Fruit fly (Drosophila melanogaster) whole organism, wandering third instar larva: ENCODE results near the gene gish.

Experiments
- Abd-B ChIP-seq: fragments of >200 bp; optimal IDR thresholded peaks from 2 replicates; lab custom pipeline; 2017; ENCODE audit warnings: missing biosample characterization, missing genetic modification characterization
- CG32264 ChIP-seq: fragments of 200-800 bp; sonication (Bioruptor generic); optimal IDR thresholded peaks from 2 replicates; lab custom pipeline; 2016; ENCODE audit warnings: missing biosample characterization, missing genetic modification characterization
- CG9705 ChIP-seq: fragments of 200-800 bp; sonication (Bioruptor generic); optimal IDR thresholded peaks from 2 replicates; lab custom pipeline; 2018; ENCODE audit warnings: missing biosample characterization, mild to moderate bottlenecking, missing genetic modification characterization
- CrebA ChIP-seq: fragments of 200-800 bp; sonication (Bioruptor generic); optimal IDR thresholded peaks from 2 replicates; lab custom pipeline; 2016; ENCODE audit warnings: missing biosample characterization, mild to moderate bottlenecking, missing genetic modification characterization, borderline replicate concordance
- Dfd ChIP-seq: fragments of >200 bp; optimal IDR thresholded peaks from 2 replicates; lab custom pipeline; 2017; ENCODE audit warnings: missing biosample characterization, missing genetic modification characterization
- Dif ChIP-seq: fragments of 200-275, 200-300 bp; sonication (Bioruptor generic); optimal IDR thresholded peaks from 2 replicates; lab custom pipeline; 2018; ENCODE audit warnings: missing biosample characterization, missing genetic modification characterization; ENCODE audit not compliant: partially characterized antibody
- GATAd ChIP-seq: sonication (Bioruptor generic); optimal IDR thresholded peaks from 2 replicates; lab custom pipeline; 2016; ENCODE audit warnings: missing biosample characterization, missing genetic modification characterization
- HLH106 ChIP-seq: fragments of 200-800 bp; optimal IDR thresholded peaks from 3 replicates; lab custom pipeline; 2019; ENCODE audit warnings: missing biosample characterization, mild to moderate bottlenecking, missing genetic modification characterization, moderate library complexity
- Hnf4 ChIP-seq: fragments of 200-800 bp; sonication (Bioruptor generic); optimal IDR thresholded peaks from 2 replicates; lab custom pipeline; 2016; ENCODE audit warnings: missing biosample characterization, mild to moderate bottlenecking, missing genetic modification characterization
- Hr78 ChIP-seq: fragments of >200 bp; optimal IDR thresholded peaks from 2 replicates; lab custom pipeline; 2017; ENCODE audit warnings: missing biosample characterization, missing genetic modification characterization
- Hr83 ChIP-seq: fragments of 200-300 bp; sonication (Bioruptor generic); optimal IDR thresholded peaks from 2 replicates; lab custom pipeline; 2016; ENCODE audit warnings: missing biosample characterization, mild to moderate bottlenecking, missing genetic modification characterization, moderate library complexity; ENCODE audit not compliant: poor library complexity, severe bottlenecking
- Jra ChIP-seq: sonication (Bioruptor generic); optimal IDR thresholded peaks from 2 replicates; lab custom pipeline; 2016; ENCODE audit warnings: missing biosample characterization, missing genetic modification characterization
- Mio ChIP-seq: sonication (Bioruptor generic); optimal IDR thresholded peaks from 2 replicates; lab custom pipeline; 2016; ENCODE audit warnings: missing biosample characterization, missing genetic modification characterization
- Myc ChIP-seq: fragments of >200 bp; optimal IDR thresholded peaks from 2 replicates; lab custom pipeline; 2017
- N ChIP-seq: fragments of >200 bp; optimal IDR thresholded peaks from 2 replicates; lab custom pipeline; 2018; ENCODE audit warnings: missing biosample characterization, missing external identifiers, missing genetic modification characterization
- OdsH ChIP-seq: fragments of 200-800 bp; sonication (Bioruptor generic); optimal IDR thresholded peaks from 2 replicates; lab custom pipeline; 2016; ENCODE audit warnings: missing biosample characterization, mild to moderate bottlenecking, missing genetic modification characterization
- Rel ChIP-seq, 2 experiments: fragments of 200-800 bp; sonication (Bioruptor generic) in 1 of 2; optimal IDR thresholded peaks; 2 replicates in 1 of 2; 3 replicates in 1 of 2; lab custom pipeline; 2016 to 2019; ENCODE audit warnings: mild to moderate bottlenecking in 2 of 2, missing biosample characterization in 2 of 2, missing genetic modification characterization in 2 of 2, moderate library complexity in 1 of 2
- Sp1 ChIP-seq: fragments of 200-800 bp; sonication (Bioruptor generic); optimal IDR thresholded peaks from 3 replicates; lab custom pipeline; 2019; ENCODE audit warnings: missing biosample characterization, mild to moderate bottlenecking, missing genetic modification characterization, moderate library complexity
- Vsx2 ChIP-seq: fragments of 200-300, 225-300 bp; sonication (Bioruptor generic); optimal IDR thresholded peaks from 2 replicates; lab custom pipeline; 2018; ENCODE audit warnings: missing biosample characterization, missing genetic modification characterization; ENCODE audit not compliant: partially characterized antibody
- br ChIP-seq: fragments of 200-800 bp; sonication (Bioruptor generic); optimal IDR thresholded peaks from 2 replicates; lab custom pipeline; 2016; ENCODE audit warnings: missing biosample characterization, missing genetic modification characterization
- brk ChIP-seq: fragments of 200-800 bp; sonication (Bioruptor generic); optimal IDR thresholded peaks from 2 replicates; lab custom pipeline; 2016; ENCODE audit warnings: missing biosample characterization, mild to moderate bottlenecking, missing genetic modification characterization
- dl ChIP-seq, 2 experiments: fragments of 175-275, 200-275 bp in 1 of 2; fragments of 200-275 bp in 1 of 2; sonication (Bioruptor generic); optimal IDR thresholded peaks; lab custom pipeline; 2018; ENCODE audit warnings: mild to moderate bottlenecking in 2 of 2, missing biosample characterization in 2 of 2, missing genetic modification characterization in 2 of 2, moderate library complexity in 2 of 2; ENCODE audit not compliant: partially characterized antibody in 2 of 2, insufficient read depth in 1 of 2
- dmrt93B ChIP-seq: fragments of 200-800 bp; sonication (Bioruptor generic); optimal IDR thresholded peaks from 2 replicates; lab custom pipeline; 2018; ENCODE audit warnings: missing biosample characterization, mild to moderate bottlenecking, missing genetic modification characterization
- dsf ChIP-seq: sonication (Bioruptor generic); optimal IDR thresholded peaks from 2 replicates; lab custom pipeline; 2016; ENCODE audit warnings: missing biosample characterization, missing genetic modification characterization, borderline replicate concordance
- ey ChIP-seq: fragments of 200-800 bp; sonication (Bioruptor generic); optimal IDR thresholded peaks from 2 replicates; lab custom pipeline; 2016; ENCODE audit warnings: missing biosample characterization, missing genetic modification characterization
- foxo ChIP-seq, 2 experiments: fragments of 200-800 bp; sonication (Bioruptor generic); optimal IDR thresholded peaks; 2 replicates in 1 of 2; 3 replicates in 1 of 2; lab custom pipeline; 2016 to 2017; ENCODE audit warnings: missing biosample characterization in 2 of 2, missing genetic modification characterization in 2 of 2
- fru ChIP-seq: fragments of 200-800 bp; sonication (Bioruptor generic); optimal IDR thresholded peaks from 3 replicates; lab custom pipeline; 2016; ENCODE audit warnings: missing biosample characterization, mild to moderate bottlenecking, missing genetic modification characterization
- h ChIP-seq: fragments of 200-800 bp; sonication (Bioruptor generic); optimal IDR thresholded peaks from 3 replicates; lab custom pipeline; 2016; ENCODE audit warnings: missing biosample characterization, mild to moderate bottlenecking, missing genetic modification characterization
- jim ChIP-seq: fragments of 175-275, 200-325 bp; sonication (Bioruptor generic); optimal IDR thresholded peaks from 2 replicates; lab custom pipeline; 2016; ENCODE audit warnings: missing biosample characterization, mild to moderate bottlenecking, missing genetic modification characterization
- lola ChIP-seq: fragments of >200 bp; optimal IDR thresholded peaks from 2 replicates; lab custom pipeline; 2017; ENCODE audit warnings: missing biosample characterization, missing genetic modification characterization
- pan ChIP-seq: fragments of >200 bp; optimal IDR thresholded peaks from 2 replicates; lab custom pipeline; 2017
- psq ChIP-seq: fragments of 200-800 bp; sonication (Bioruptor generic); optimal IDR thresholded peaks from 3 replicates; lab custom pipeline; 2017; ENCODE audit warnings: missing biosample characterization, mild to moderate bottlenecking, missing genetic modification characterization, moderate library complexity
- rgr ChIP-seq: fragments of 200-800 bp; sonication (Bioruptor generic); optimal IDR thresholded peaks from 3 replicates; lab custom pipeline; 2016; ENCODE audit warnings: missing biosample characterization, mild to moderate bottlenecking, missing genetic modification characterization
- sage ChIP-seq: fragments of 200-800 bp; sonication (Bioruptor generic); optimal IDR thresholded peaks from 2 replicates; lab custom pipeline; 2016; ENCODE audit warnings: missing biosample characterization, mild to moderate bottlenecking, missing genetic modification characterization
- sv ChIP-seq: fragments of 200-800 bp; sonication (Bioruptor generic); optimal IDR thresholded peaks from 3 replicates; lab custom pipeline; 2016; ENCODE audit warnings: missing biosample characterization, missing genetic modification characterization
- tai ChIP-seq: sonication (Bioruptor generic); optimal IDR thresholded peaks from 2 replicates; lab custom pipeline; 2016; ENCODE audit warnings: missing biosample characterization, missing genetic modification characterization
- usp ChIP-seq: fragments of >200 bp; optimal IDR thresholded peaks from 2 replicates; lab custom pipeline; 2017; ENCODE audit warnings: missing biosample characterization, missing genetic modification characterization
- woc ChIP-seq: sonication (Bioruptor generic); optimal IDR thresholded peaks from 2 replicates; lab custom pipeline; 2016; ENCODE audit warnings: missing biosample characterization, mild to moderate bottlenecking, missing genetic modification characterization

The gish gene

DNA sequence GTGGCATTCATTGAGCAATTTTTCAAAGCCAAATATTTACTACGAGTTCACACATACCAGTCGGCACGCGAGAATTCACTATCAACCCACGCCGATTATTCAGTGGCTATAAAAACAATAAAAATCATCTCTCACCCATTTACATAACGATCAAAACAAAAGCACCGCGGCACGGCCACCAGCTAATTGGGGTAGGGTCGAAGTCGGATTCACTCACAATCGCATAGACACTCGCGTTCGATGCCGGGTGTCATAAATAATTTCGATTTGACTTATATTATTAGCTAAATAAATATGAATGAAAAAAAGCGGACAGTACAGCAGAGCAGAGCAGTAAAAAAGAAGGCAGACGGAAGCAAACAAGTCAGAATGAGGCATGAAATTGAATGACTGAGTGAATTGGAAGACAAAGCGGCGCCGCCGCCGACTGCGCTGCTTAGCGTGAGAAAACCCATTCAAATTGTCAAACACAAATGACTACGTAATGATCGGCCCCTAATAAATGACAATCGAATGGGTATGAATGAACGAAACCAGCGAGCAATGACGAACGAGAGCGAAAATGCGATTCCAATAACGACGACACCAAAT is 42.1 kb upstream of the gish start:
- TF ChIP-seq pan (lab: Kevin White, UChicago) (no peak), N (GFP tag; lab: Kevin White, UChicago) (no peak), sv (GFP tag; lab: Kevin White, UChicago) (no peak), GATAd (no peak), Hnf4 (GFP tag; lab: Kevin White, UChicago) (peak; percentile 1), h (GFP tag; lab: Kevin White, UChicago) (peak; percentile 19), HLH106 (tag; lab: Kevin White, UChicago) (no peak), Rel (GFP tag; optimal IDR thresholded peaks at IDR 0.05; lab: Kevin White, UChicago) (no peak), Rel (tag; optimal IDR thresholded peaks at IDR 0.05; lab: Kevin White, UChicago) (peak; percentile 14)

DNA sequence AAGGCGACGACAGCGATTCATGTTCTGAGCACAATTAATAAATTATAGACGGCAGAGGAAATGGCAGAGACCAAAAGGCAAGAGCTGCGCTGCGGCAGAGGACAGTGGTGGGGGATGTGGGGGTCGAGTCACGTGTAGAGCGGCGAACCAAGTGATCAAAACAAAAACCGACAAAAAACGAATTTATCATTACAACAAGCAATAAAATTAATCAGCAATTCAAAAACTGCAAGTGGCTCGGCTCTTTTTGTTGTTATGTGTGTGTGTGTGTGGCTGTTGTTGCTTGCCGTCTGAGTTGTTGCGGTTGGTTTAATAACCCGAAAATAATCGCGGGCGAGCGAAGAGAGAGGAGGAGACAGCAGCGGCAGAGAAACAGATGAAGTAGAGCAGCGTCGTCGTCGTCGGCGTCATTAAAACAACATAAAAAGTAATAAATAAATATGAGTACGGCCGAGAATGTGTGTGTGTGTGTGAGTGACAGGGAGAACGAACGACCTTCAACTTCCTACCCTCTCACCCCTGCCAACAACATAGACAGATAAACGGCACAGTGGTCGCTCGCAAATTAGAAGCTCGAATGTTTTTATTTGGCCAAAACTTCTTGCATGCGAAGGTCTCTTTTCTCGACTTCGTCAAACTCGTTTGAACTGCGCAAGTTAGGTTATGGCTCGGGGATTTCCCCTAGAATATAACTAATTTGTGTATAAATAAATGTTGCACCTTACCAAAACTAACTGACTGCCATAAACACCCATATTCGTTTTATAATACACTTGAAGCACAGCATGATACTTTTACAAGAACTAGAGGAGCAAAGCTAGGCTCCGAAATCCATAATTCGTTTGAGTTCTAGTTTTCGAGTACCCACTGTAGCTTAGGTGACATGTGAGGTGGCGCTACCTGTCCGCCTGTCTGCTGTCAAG is 40.6 kb upstream of the gish start:
- TF ChIP-seq N (GFP tag; lab: Kevin White, UChicago) (no peak), woc (GFP tag; lab: Kevin White, UChicago) (peak; percentile 65), GATAd (no peak), CrebA (GFP tag; lab: Kevin White, UChicago) (no peak), Dfd (GFP tag; lab: Kevin White, UChicago) (peak; percentile 35), brk (peak; percentile 41), OdsH (GFP tag; lab: Kevin White, UChicago) (peak; percentile 58), rgr (GFP tag; lab: Kevin White, UChicago) (peak; percentile 57), dmrt93B (GFP tag; lab: Kevin White, UChicago) (peak; percentile 52), sv (GFP tag; lab: Kevin White, UChicago) (peak; percentile 74), dl (GFP tag; optimal IDR thresholded peaks at IDR 0.05; lab: Kevin White, UChicago; ENCODE audit: insufficient read depth in 1 of 2, partially characterized antibody in 2 of 2) (no peak), Hnf4 (GFP tag; lab: Kevin White, UChicago) (no peak), Dif (GFP tag; lab: Kevin White, UChicago) (no peak), pan (lab: Kevin White, UChicago) (no peak), Myc (no peak), fru (peak; percentile 78), Vsx2 (GFP tag; lab: Kevin White, UChicago) (peak; percentile 30), h (GFP tag; lab: Kevin White, UChicago) (peak; percentile 73), Hr83 (GFP tag; lab: Kevin White, UChicago) (peak; percentile 32), ey (peak; percentile 76), sage (GFP tag; lab: Kevin White, UChicago) (no peak), dsf (GFP tag; lab: Kevin White, UChicago) (no peak), Abd-B (no peak), CG32264 (GFP tag; lab: Kevin White, UChicago) (no peak), psq (GFP tag; lab: Kevin White, UChicago) (peak; percentile 99), HLH106 (tag; lab: Kevin White, UChicago) (peak; percentile 66), foxo (GFP tag; optimal IDR thresholded peaks at IDR 0.05; lab: Kevin White, UChicago) (peak in 1 of 2 experiments; percentile 75), Hr78 (GFP tag; lab: Kevin White, UChicago) (no peak), Rel (GFP tag; optimal IDR thresholded peaks at IDR 0.05; lab: Kevin White, UChicago) (peak; percentile 51), Rel (tag; optimal IDR thresholded peaks at IDR 0.05; lab: Kevin White, UChicago) (peak; percentile 64), usp (GFP tag; lab: Kevin White, UChicago) (no peak), Jra (GFP tag; lab: Kevin White, UChicago) (no peak), tai (GFP tag; lab: Kevin White, UChicago) (peak; percentile 45), jim (GFP tag; lab: Kevin White, UChicago) (peak; percentile 31), Sp1 (GFP tag; lab: Kevin White, UChicago) (peak; percentile 43), CG9705 (peak; percentile 26), Mio (GFP tag; lab: Kevin White, UChicago) (no peak), lola (no peak), br (GFP tag; lab: Kevin White, UChicago) (peak; percentile 52)
- TF ChIP-seq, all 38 proteins: peak for 21
